Fruit fly (Drosophila melanogaster) whole organism, embryonic: ENCODE data around the gene CG7739.
A peak's percentile ranks its signal among the peaks of the same experiment; 100 is the strongest.

Experiments used
- B-H1 ChIP-seq: fragments of 200-800 bp; sonication (Bioruptor generic); IDR thresholded peaks from 3 replicates; pipeline ENCODE4 v1.3.6; 2022; ENCODE audit warnings: missing biosample characterization, missing genetic modification characterization
- Blimp-1 ChIP-seq: fragments of 200-800 bp; sonication (Bioruptor generic); optimal IDR thresholded peaks from 3 replicates; lab custom pipeline; 2018; ENCODE audit warnings: missing biosample characterization, missing genetic modification characterization, mild to moderate bottlenecking, moderate library complexity, missing genetic modification reagents
- CG10654 ChIP-seq: fragments of 200-800 bp; sonication (Bioruptor generic); optimal IDR thresholded peaks from 2 replicates; lab custom pipeline; 2016; ENCODE audit warnings: missing biosample characterization, missing genetic modification characterization
- CG11560 ChIP-seq: fragments of 200-800 bp; sonication (Bioruptor generic); IDR thresholded peaks from 3 replicates; pipeline ENCODE4 v1.3.6; 2022; ENCODE audit warnings: missing biosample characterization, missing genetic modification characterization
- CG12942 ChIP-seq: fragments of 200-800 bp; sonication (Bioruptor generic); optimal IDR thresholded peaks from 3 replicates; lab custom pipeline; 2016; ENCODE audit warnings: missing biosample characterization, missing genetic modification characterization
- CG13287 ChIP-seq: fragments of 200-800 bp; sonication (Bioruptor generic); IDR thresholded peaks from 2 replicates; pipeline ENCODE4 v1.3.6; 2022; ENCODE audit warnings: missing biosample characterization, missing genetic modification characterization; ENCODE audit not compliant: partially characterized antibody
- CG14667 ChIP-seq: fragments of 200-800 bp; sonication (Bioruptor generic); IDR thresholded peaks from 2 replicates; pipeline ENCODE4 v1.3.6; 2022; ENCODE audit warnings: missing biosample characterization, missing genetic modification characterization
- CG16813 ChIP-seq: fragments of 200-800 bp; sonication (Bioruptor generic); IDR thresholded peaks from 3 replicates; pipeline ENCODE4 v1.3.6; 2022; ENCODE audit warnings: missing biosample characterization, missing genetic modification characterization; ENCODE audit not compliant: partially characterized antibody
- CG17612 ChIP-seq: fragments of 200-800 bp; sonication (Bioruptor generic); IDR thresholded peaks from 2 replicates; pipeline ENCODE4 v1.3.6; 2022; ENCODE audit warnings: missing biosample characterization, missing genetic modification characterization
- CG17829 ChIP-seq: fragments of 200-800 bp; optimal IDR thresholded peaks from 2 replicates; lab custom pipeline; 2019; ENCODE audit warnings: missing biosample characterization, mild to moderate bottlenecking, missing genetic modification characterization, moderate library complexity
- CG18011 ChIP-seq: fragments of 200-800 bp; sonication (Bioruptor generic); optimal IDR thresholded peaks from 2 replicates; lab custom pipeline; 2017; ENCODE audit warnings: missing biosample characterization, missing genetic modification characterization, mild to moderate bottlenecking, moderate library complexity, missing genotype
- CG2202 ChIP-seq: fragments of 200-800 bp; sonication (Bioruptor generic); optimal IDR thresholded peaks from 2 replicates; lab custom pipeline; 2018; ENCODE audit warnings: missing biosample characterization, mild to moderate bottlenecking, missing genetic modification characterization
- CG2678 ChIP-seq: fragments of 200-800 bp; sonication (Bioruptor generic); optimal IDR thresholded peaks from 3 replicates; lab custom pipeline; 2019; ENCODE audit warnings: missing biosample characterization, mild to moderate bottlenecking, missing genetic modification characterization, moderate library complexity
- CG30403 ChIP-seq: fragments of 200-800 bp; sonication (Bioruptor generic); optimal IDR thresholded peaks from 3 replicates; lab custom pipeline; 2016; ENCODE audit warnings: missing biosample characterization, missing genetic modification characterization
- CG32772 ChIP-seq: fragments of 200-800 bp; sonication (Bioruptor generic); IDR thresholded peaks from 2 replicates; pipeline ENCODE4 v1.3.6; 2022; ENCODE audit warnings: missing biosample characterization, missing genetic modification characterization
- CG3847 ChIP-seq: fragments of 200-800 bp; sonication (Bioruptor generic); IDR thresholded peaks from 2 replicates; pipeline ENCODE4 v1.3.6; 2022; ENCODE audit warnings: missing biosample characterization, missing genetic modification characterization
- CG4617 ChIP-seq: fragments of 200-800 bp; sonication (Bioruptor generic); optimal IDR thresholded peaks from 3 replicates; lab custom pipeline; 2016; ENCODE audit warnings: missing biosample characterization, missing genetic modification characterization, borderline replicate concordance
- CG8089 ChIP-seq: fragments of 200-800 bp; sonication (Bioruptor generic); optimal IDR thresholded peaks from 3 replicates; lab custom pipeline; 2016; ENCODE audit warnings: missing biosample characterization, missing genetic modification characterization
- Doc3 ChIP-seq: fragments of 200-800 bp; sonication (Bioruptor generic); IDR thresholded peaks from 3 replicates; pipeline ENCODE4 v1.3.6; 2022; ENCODE audit warnings: missing biosample characterization, missing genetic modification characterization; ENCODE audit not compliant: partially characterized antibody
- E2f2 ChIP-seq: fragments of 200-800 bp; sonication (Bioruptor generic); IDR thresholded peaks from 2 replicates; pipeline ENCODE4 v1.3.6; 2022; ENCODE audit warnings: missing biosample characterization, missing genetic modification characterization
- Ets97D ChIP-seq: fragments of 200-800 bp; sonication (Bioruptor generic); optimal IDR thresholded peaks from 3 replicates; lab custom pipeline; 2016; ENCODE audit warnings: missing biosample characterization, missing genetic modification characterization
- Fer1 ChIP-seq: fragments of 200-800 bp; sonication (Bioruptor generic); optimal IDR thresholded peaks from 2 replicates; lab custom pipeline; 2017; ENCODE audit warnings: missing biosample characterization, mild to moderate bottlenecking, missing genetic modification characterization
- Fer2 ChIP-seq: fragments of 200-800 bp; sonication (Bioruptor generic); optimal IDR thresholded peaks from 2 replicates; lab custom pipeline; 2018; ENCODE audit warnings: missing biosample characterization, mild to moderate bottlenecking, missing genetic modification characterization, moderate library complexity
- H15 ChIP-seq: fragments of 200-800 bp; sonication (Bioruptor generic); IDR thresholded peaks from 3 replicates; pipeline ENCODE4 v1.3.6; 2022; ENCODE audit warnings: missing biosample characterization, missing genetic modification characterization
- HLH4C ChIP-seq: fragments of 200-800 bp; sonication (Bioruptor generic); IDR thresholded peaks from 3 replicates; pipeline ENCODE4 v1.3.6; 2022; ENCODE audit warnings: missing biosample characterization, missing genetic modification characterization; ENCODE audit not compliant: partially characterized antibody
- Hsf ChIP-seq: fragments of 200-800 bp; sonication (Bioruptor generic); optimal IDR thresholded peaks from 3 replicates; lab custom pipeline; 2016; ENCODE audit warnings: missing biosample characterization, missing genetic modification characterization
- MBD-R2 ChIP-seq: fragments of 200-800 bp; sonication (Bioruptor generic); IDR thresholded peaks from 2 replicates; pipeline ENCODE4 v1.3.6; 2022; ENCODE audit warnings: missing biosample characterization, missing genetic modification characterization
- MESR4 ChIP-seq: fragments of 200-800 bp; sonication (Bioruptor generic); optimal IDR thresholded peaks from 2 replicates; lab custom pipeline; 2018; ENCODE audit warnings: missing biosample characterization, mild to moderate bottlenecking, missing genetic modification characterization, moderate library complexity
- Pdp1 ChIP-seq, 2 experiments: fragments of 200-800 bp; sonication (Bioruptor generic); optimal IDR thresholded peaks; 3 replicates each; lab custom pipeline; 2016; ENCODE audit warnings: missing biosample characterization in 2 of 2, missing genetic modification characterization in 2 of 2, mild to moderate bottlenecking in 1 of 2, moderate library complexity in 1 of 2
- Side ChIP-seq: fragments of 200-800 bp; sonication (Bioruptor generic); optimal IDR thresholded peaks from 2 replicates; lab custom pipeline; 2016; ENCODE audit warnings: missing biosample characterization, missing genetic modification characterization
- Sox100B ChIP-seq: fragments of 200-800 bp; sonication (Bioruptor generic); optimal IDR thresholded peaks from 3 replicates; lab custom pipeline; 2018; ENCODE audit warnings: missing biosample characterization, mild to moderate bottlenecking, missing genetic modification characterization
- Sry-δ ChIP-seq: fragments of 200-800 bp; sonication (Bioruptor generic); optimal IDR thresholded peaks from 2 replicates; lab custom pipeline; 2016; ENCODE audit warnings: missing biosample characterization, missing genetic modification characterization
- YL-1 ChIP-seq: fragments of 200-800 bp; sonication (Bioruptor generic); optimal IDR thresholded peaks from 3 replicates; lab custom pipeline; 2017; ENCODE audit warnings: missing biosample characterization, mild to moderate bottlenecking, missing genetic modification characterization
- ap ChIP-seq: fragments of 200-800 bp; sonication (Bioruptor generic); IDR thresholded peaks from 2 replicates; pipeline ENCODE4 v1.3.6; 2022; ENCODE audit warnings: missing biosample characterization, missing genetic modification characterization
- az2 ChIP-seq: fragments of 200-800 bp; sonication (Bioruptor generic); optimal IDR thresholded peaks from 3 replicates; lab custom pipeline; 2016; ENCODE audit warnings: missing biosample characterization, missing genetic modification characterization
- croc ChIP-seq: fragments of 200-800 bp; sonication (Bioruptor generic); conservative IDR thresholded peaks from 3 replicates; pipeline ENCODE4 v1.3.6; 2022; ENCODE audit warnings: missing biosample characterization, missing genetic modification characterization
- crol ChIP-seq: fragments of 200-800 bp; sonication (Bioruptor generic); IDR thresholded peaks from 2 replicates; pipeline ENCODE4 v1.3.6; 2022; ENCODE audit warnings: missing biosample characterization, missing genetic modification characterization
- dan ChIP-seq: fragments of 200-800 bp; sonication (Bioruptor generic); IDR thresholded peaks from 2 replicates; pipeline ENCODE4 v1.3.6; 2022; ENCODE audit warnings: missing biosample characterization, missing genetic modification characterization
- danr ChIP-seq: fragments of 200-800 bp; sonication (Bioruptor generic); IDR thresholded peaks from 2 replicates; pipeline ENCODE4 v1.3.6; 2022; ENCODE audit warnings: missing biosample characterization, missing genetic modification characterization
- ewg ChIP-seq: fragments of 200-800 bp; sonication (Bioruptor generic); optimal IDR thresholded peaks from 3 replicates; lab custom pipeline; 2017; ENCODE audit warnings: mild to moderate bottlenecking, missing biosample characterization, missing genetic modification reagents, missing genetic modification characterization
- fd102C ChIP-seq: fragments of 200-800 bp; sonication (Bioruptor generic); optimal IDR thresholded peaks from 2 replicates; lab custom pipeline; 2018; ENCODE audit warnings: missing biosample characterization, mild to moderate bottlenecking, missing genetic modification characterization, moderate library complexity
- grau ChIP-seq: fragments of 200-800 bp; optimal IDR thresholded peaks from 3 replicates; lab custom pipeline; 2019; ENCODE audit warnings: missing biosample characterization, mild to moderate bottlenecking, missing genetic modification characterization, moderate library complexity
- hbn ChIP-seq: fragments of 200-800 bp; sonication (Bioruptor generic); IDR thresholded peaks from 2 replicates; pipeline ENCODE4 v1.3.6; 2022; ENCODE audit warnings: missing biosample characterization, missing genetic modification characterization; ENCODE audit not compliant: partially characterized antibody
- hth ChIP-seq: fragments of >200 bp; optimal IDR thresholded peaks from 2 replicates; lab custom pipeline; 2017; ENCODE audit warnings: inconsistent platforms
- phol ChIP-seq: fragments of 200-800 bp; sonication (Bioruptor generic); optimal IDR thresholded peaks from 3 replicates; lab custom pipeline; 2018; ENCODE audit warnings: missing biosample characterization, mild to moderate bottlenecking, missing genetic modification characterization, moderate library complexity
- pros ChIP-seq: fragments of 200-800 bp; sonication (Bioruptor generic); optimal IDR thresholded peaks from 3 replicates; lab custom pipeline; 2019; ENCODE audit warnings: missing biosample characterization, mild to moderate bottlenecking, missing genetic modification characterization, moderate library complexity
- pzg ChIP-seq: fragments of 200-800 bp; sonication (Bioruptor generic); optimal IDR thresholded peaks from 3 replicates; lab custom pipeline; 2018; ENCODE audit warnings: missing biosample characterization, mild to moderate bottlenecking, missing genetic modification characterization, moderate library complexity
- sd ChIP-seq: fragments of 200-800 bp; sonication (Bioruptor generic); optimal IDR thresholded peaks from 3 replicates; lab custom pipeline; 2018; ENCODE audit warnings: missing biosample characterization, mild to moderate bottlenecking, missing genetic modification characterization, moderate library complexity
- sqz ChIP-seq: fragments of 200-800 bp; sonication (Bioruptor generic); optimal IDR thresholded peaks from 3 replicates; lab custom pipeline; 2018; ENCODE audit warnings: missing biosample characterization, mild to moderate bottlenecking, missing genetic modification characterization
- stwl ChIP-seq: fragments of 200-800 bp; sonication (Bioruptor generic); optimal IDR thresholded peaks from 3 replicates; lab custom pipeline; 2018; ENCODE audit warnings: missing biosample characterization, mild to moderate bottlenecking, missing genetic modification characterization, moderate library complexity
- tin ChIP-seq: fragments of 200-800 bp; sonication (Bioruptor generic); optimal IDR thresholded peaks from 3 replicates; lab custom pipeline; 2016; ENCODE audit warnings: missing biosample characterization, missing genetic modification characterization
- trh ChIP-seq: fragments of 200-800 bp; sonication (Bioruptor generic); optimal IDR thresholded peaks from 2 replicates; lab custom pipeline; 2016; ENCODE audit warnings: missing biosample characterization, missing genetic modification characterization
- yki ChIP-seq: fragments of >200 bp; optimal IDR thresholded peaks from 3 replicates; lab custom pipeline; 2018

CG7739 gene

dm6 chr3L:15583504-15583903, 20.6 kb upstream of the CG7739 start, which contains the start of gene AIMP2 (continued):
- TF ChIP-seq CG11560 (tag; lab: Robert Waterston, UW), result no peak
- peak; percentile 46; the same call in 1 of the 3 replicates for TF ChIP-seq HLH4C (GFP tag; lab: Robert Waterston, UW)
- TF ChIP-seq tin (GFP tag; lab: Kevin White, UChicago), result no peak
- no peak for TF ChIP-seq ewg
- TF ChIP-seq az2 (GFP tag; lab: Kevin White, UChicago), result no peak
- no peak for TF ChIP-seq CG10654
- TF ChIP-seq hbn (GFP tag; lab: Robert Waterston, UW), result no peak
- TF ChIP-seq CG13287 (GFP tag; lab: Robert Waterston, UW), result peak; percentile 55
- peak; percentile 0 for TF ChIP-seq phol
- TF ChIP-seq Pdp1 (GFP tag; optimal IDR thresholded peaks at IDR 0.05; lab: Kevin White, UChicago), result peak in 1 of 2 experiments; percentile 34
- no peak for TF ChIP-seq grau (tag; lab: Kevin White, UChicago)
- peak; percentile 89 for TF ChIP-seq E2f2 (GFP tag; lab: Robert Waterston, UW)
- peak; percentile 66 for TF ChIP-seq YL-1 (GFP tag; lab: Kevin White, UChicago)
- TF ChIP-seq sqz, result no peak
- peak; percentile 47 for TF ChIP-seq Sry-δ (GFP tag; lab: Kevin White, UChicago)
- TF ChIP-seq CG16813 (GFP tag; lab: Robert Waterston, UW), result 0 out of 3 replicates have a peak, but pooled peaks have one; percentile 17
- TF ChIP-seq CG3847 (GFP tag; lab: Robert Waterston, UW), result peak; percentile 24; the same call in 1 of the 2 replicates
- no peak for TF ChIP-seq dan (GFP tag; lab: Robert Waterston, UW)
- TF ChIP-seq MESR4 (GFP tag; lab: Kevin White, UChicago), result peak; percentile 76
- no peak for TF ChIP-seq CG14667 (GFP tag; lab: Robert Waterston, UW)
- no peak for TF ChIP-seq ap
- TF ChIP-seq Ets97D, result peak; percentile 11
- TF ChIP-seq pzg (GFP tag; lab: Kevin White, UChicago), result peak; percentile 66
- no peak for TF ChIP-seq B-H1 (GFP tag; lab: Robert Waterston, UW)
- no peak for TF ChIP-seq hth
- no peak for TF ChIP-seq CG32772 (GFP tag; lab: Robert Waterston, UW)
- no peak for TF ChIP-seq CG30403
- TF ChIP-seq CG2678 (tag; lab: Kevin White, UChicago), result no peak
- TF ChIP-seq CG18011 (GFP tag; lab: Kevin White, UChicago), result no peak
- TF ChIP-seq MBD-R2 (GFP tag; lab: Robert Waterston, UW), result peak; percentile 71
- TF ChIP-seq sd (tag; lab: Kevin White, UChicago), result peak; percentile 1
- no peak for TF ChIP-seq pros
- TF ChIP-seq Doc3 (GFP tag; lab: Robert Waterston, UW), result 0 out of 3 replicates have a peak, but pooled peaks have one; percentile 33
- TF ChIP-seq CG2202 (tag; lab: Kevin White, UChicago), result no peak
- TF ChIP-seq CG4617 (GFP tag; lab: Kevin White, UChicago), result peak; percentile 82
- TF ChIP-seq CG8089, result no peak
- no peak for TF ChIP-seq CG17612 (GFP tag; lab: Robert Waterston, UW)
- no peak for TF ChIP-seq CG17829 (tag; lab: Kevin White, UChicago)
- TF ChIP-seq stwl (tag; lab: Kevin White, UChicago), result peak; percentile 70

DNA sequence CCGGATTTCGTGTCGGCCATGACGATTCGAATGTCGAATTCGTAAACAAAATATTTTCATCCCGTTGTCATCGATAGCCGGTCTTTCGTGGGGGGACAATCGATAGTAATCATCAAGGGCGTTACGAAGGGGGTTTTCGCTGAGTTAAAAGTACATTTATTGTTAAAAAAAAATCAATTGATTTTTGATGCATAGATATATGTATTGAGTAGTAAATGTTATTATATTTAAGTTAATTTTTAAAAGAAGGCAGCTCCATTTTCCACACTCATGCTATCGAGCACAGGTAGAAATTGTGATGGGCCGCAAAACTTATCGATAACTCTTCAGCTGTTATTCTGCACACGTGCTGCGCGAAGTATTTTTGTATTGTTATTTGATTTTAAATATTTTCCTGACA, 17.6 kb upstream of the CG7739 start, which contains the start of the genes mrn and CG12301:
TSS of gene mrn (minus strand) at position 51 of the 400 bp plus-strand sequence.
TSS of gene CG12301 (plus strand) at position 314 of the 400 bp plus-strand sequence.
- TF ChIP-seq CG12942 (GFP tag; lab: Kevin White, UChicago), result peak; percentile 51
- TF ChIP-seq fd102C (GFP tag; lab: Kevin White, UChicago), result no peak
- peak; percentile 76 for TF ChIP-seq croc (GFP tag; lab: Robert Waterston, UW)
- peak; percentile 82 for TF ChIP-seq Hsf (GFP tag; lab: Kevin White, UChicago)
- TF ChIP-seq CG32772 (GFP tag; lab: Robert Waterston, UW), result peak; percentile 97
- peak; percentile 96 for TF ChIP-seq danr (GFP tag; lab: Robert Waterston, UW)
- no peak for TF ChIP-seq crol
- TF ChIP-seq yki (lab: Kevin White, UChicago), result no peak
- no peak for TF ChIP-seq Blimp-1 (GFP tag; lab: Kevin White, UChicago)
- TF ChIP-seq Sox100B, result no peak
- TF ChIP-seq Fer2, result no peak
- no peak for TF ChIP-seq Side (GFP tag; lab: Kevin White, UChicago)
- TF ChIP-seq trh (GFP tag; lab: Kevin White, UChicago), result peak; percentile 24
- peak; percentile 76 for TF ChIP-seq Fer1 (GFP tag; lab: Kevin White, UChicago)
- TF ChIP-seq H15 (GFP tag; lab: Robert Waterston, UW), result peak; percentile 95
